Worm (Caenorhabditis elegans): ENCODE data around the gene rpl-26.

DNA sequence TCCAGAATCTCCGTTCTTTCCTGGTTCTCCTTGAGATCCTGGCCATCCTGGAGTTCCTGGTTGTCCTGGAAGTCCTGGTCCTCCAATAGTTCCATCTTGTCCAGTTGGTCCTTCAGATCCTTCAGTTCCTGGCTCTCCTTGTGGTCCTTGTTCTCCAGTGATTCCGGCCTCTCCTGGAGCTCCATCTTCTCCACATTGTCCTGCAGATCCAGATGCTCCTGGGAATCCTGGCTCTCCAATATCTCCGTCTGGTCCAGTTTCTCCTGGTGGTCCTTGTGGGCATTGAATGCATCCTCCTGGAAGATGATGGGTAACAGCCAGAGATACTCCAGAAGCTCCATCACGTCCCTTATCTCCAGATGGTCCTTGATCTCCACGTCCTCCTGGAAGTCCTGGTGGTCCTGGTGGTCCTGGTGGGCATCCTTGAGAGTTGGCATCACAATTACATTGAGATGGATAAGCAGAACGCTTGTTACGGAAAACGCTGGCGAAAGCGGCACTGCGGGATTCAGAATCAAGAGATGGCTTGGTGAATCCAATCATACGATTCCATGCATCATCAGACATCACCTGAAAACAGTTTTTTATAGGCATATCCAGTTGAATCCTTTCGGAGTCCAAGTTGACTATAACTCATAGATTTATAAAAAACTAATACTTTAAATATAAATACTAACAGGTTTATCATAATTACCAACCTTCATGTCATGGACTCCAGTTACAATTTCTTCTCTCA is 34.2 kb upstream of the rpl-26 start:
- TF ChIP-seq T22C8.4 (GFP tag; IDR thresholded peaks at IDR 0.05) = no peak
- no peak for TF ChIP-seq ztf-23 (GFP tag; IDR thresholded peaks at IDR 0.05)
- TF ChIP-seq ztf-29 (GFP tag; IDR thresholded peaks at IDR 0.05) = no peak
- TF ChIP-seq tab-1 (GFP tag; IDR thresholded peaks at IDR 0.05) = no peak
- TF ChIP-seq flt-1 (GFP tag; IDR thresholded peaks at IDR 0.05) = no peak
- no peak for TF ChIP-seq klf-2 (GFP tag; conservative IDR thresholded peaks at IDR 0.05)
- no peak for TF ChIP-seq ref-1 (GFP tag; conservative IDR thresholded peaks at IDR 0.05)
- no peak for TF ChIP-seq med-1 (GFP tag; optimal IDR thresholded peaks at IDR 0.05; ENCODE audit: insufficient read depth)
- TF ChIP-seq cog-1 (tag; optimal IDR thresholded peaks at IDR 0.05) = no peak
